Fruit fly (Drosophila melanogaster) Kc167 (cell line): ENCODE results near the gene mRpS25.

ENCODE experiments used
- Myc ChIP-seq: fragments of >200 bp; optimal IDR thresholded peaks from 2 replicates; lab custom pipeline; 2017; ENCODE audit warnings: missing external identifiers
- h ChIP-seq: fragments of >200 bp; optimal IDR thresholded peaks from 3 replicates; lab custom pipeline; 2018; ENCODE audit warnings: missing external identifiers
- ttk ChIP-seq: sonication (Bioruptor generic); optimal IDR thresholded peaks from 2 replicates; lab custom pipeline; 2017; ENCODE audit warnings: missing external identifiers

- TF ChIP-seq ttk (lab: Kevin White, UChicago) (no peak), h (no peak), Myc (lab: Kevin White, UChicago) (no peak)
Observed at dm6 chrX:14599431-14599830, 16.6 kb upstream of the mRpS25 start.
